Worm (Caenorhabditis elegans): Measurements from ENCODE around the gene srsx-30.

- TF ChIP-seq him-1 (tag; optimal IDR thresholded peaks at IDR 0.05) = no peak
- TF ChIP-seq dao-5 (tag; optimal IDR thresholded peaks at IDR 0.05) = no peak
- no peak for TF ChIP-seq W03F9.2 (tag; optimal IDR thresholded peaks at IDR 0.05)
Observed at ce11 chrV:10123324-10123723, 35.3 kb upstream of the srsx-30 start, which contains the start of gene C08B6.6.
